Worm (Caenorhabditis elegans): ENCODE measurements around the gene F54C9.7.

- no peak for TF ChIP-seq ztf-11 (tag; optimal IDR thresholded peaks at IDR 0.05)
- no peak for TF ChIP-seq mep-1 (tag; optimal IDR thresholded peaks at IDR 0.05)
- TF ChIP-seq lin-13 (tag; optimal IDR thresholded peaks at IDR 0.05), result no peak
- no peak for TF ChIP-seq snpc-4 (tag; optimal IDR thresholded peaks at IDR 0.05)
- TF ChIP-seq nhr-237 (tag; optimal IDR thresholded peaks at IDR 0.05), result no peak
Measured at ce11 chrII:8570977-8571376, 2.2 kb upstream of the F54C9.7 start, which contains the start of gene bcs-1.
